Worm (Caenorhabditis elegans): ENCODE data around the gene gst-21.

DNA sequence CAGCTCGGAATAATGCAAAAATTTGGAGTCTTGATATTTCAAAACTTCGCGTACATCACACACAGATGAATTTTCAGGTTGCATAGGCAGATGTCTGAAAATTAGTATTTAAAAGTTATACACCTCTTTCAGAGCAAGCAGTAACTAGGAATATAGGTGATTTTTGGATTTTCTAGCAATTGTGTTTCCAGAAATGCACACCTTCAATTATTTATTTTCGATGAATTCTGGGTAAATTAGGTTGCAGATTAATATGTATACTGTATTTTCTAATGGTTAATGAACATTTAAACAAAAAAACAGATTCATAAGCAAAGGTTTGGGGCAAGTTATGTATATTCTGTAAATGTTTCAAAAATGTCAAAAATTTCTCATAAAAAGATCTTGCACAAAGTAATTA, 9.3 kb upstream of the gst-21 start, which contains the start of gene srab-25:
- TF ChIP-seq elt-1 (tag; optimal IDR thresholded peaks at IDR 0.05) (no peak), nhr-25 (tag; optimal IDR thresholded peaks at IDR 0.05) (no peak), ztf-11 (tag; optimal IDR thresholded peaks at IDR 0.05) (no peak), pqm-1 (tag; optimal IDR thresholded peaks at IDR 0.05) (no peak), ceh-82 (tag; optimal IDR thresholded peaks at IDR 0.05) (no peak), elt-3 (tag; optimal IDR thresholded peaks at IDR 0.05) (no peak), ceh-16 (tag; optimal IDR thresholded peaks at IDR 0.05) (no peak), unc-62 (GFP tag; optimal IDR thresholded peaks at IDR 0.05) (no peak), egl-5 (tag; optimal IDR thresholded peaks at IDR 0.05) (no peak), aly-2 (tag; optimal IDR thresholded peaks at IDR 0.05) (no peak), egl-27 (tag; optimal IDR thresholded peaks at IDR 0.05) (no peak), nfya-1 (tag; optimal IDR thresholded peaks at IDR 0.05; ENCODE audit: insufficient read depth) (no peak), nhr-12 (tag; optimal IDR thresholded peaks at IDR 0.05) (no peak), nhr-11 (tag; optimal IDR thresholded peaks at IDR 0.05) (no peak)

All from whole organism, L3 larva.